Worm (Caenorhabditis elegans): ENCODE results near the gene ZK813.1.

DNA sequence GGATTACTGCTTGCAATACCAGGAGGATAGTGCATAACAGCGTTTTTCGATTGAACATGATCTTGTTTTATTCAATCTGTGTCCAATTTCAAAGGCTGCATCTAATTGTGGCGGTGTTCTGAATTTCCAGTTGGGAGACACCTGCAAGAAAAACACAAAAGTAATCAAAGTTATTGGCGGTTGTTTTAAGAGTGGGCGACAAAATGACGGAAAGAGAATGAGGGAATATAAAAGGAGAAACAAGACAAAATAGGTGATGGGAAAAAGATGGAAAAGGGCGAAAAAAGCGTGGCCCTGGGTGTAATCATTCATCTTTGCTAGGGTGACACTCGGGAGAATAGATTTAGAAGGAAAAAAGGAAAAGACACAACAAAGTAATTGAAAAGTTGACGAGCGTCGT lies 19.7 kb downstream of the ZK813.1 start, which contains the start of the genes ZK377.15 and sax-3:
- TF ChIP-seq unc-120 (tag; optimal IDR thresholded peaks at IDR 0.05; ENCODE audit: poor library complexity, severe bottlenecking) (no peak), pha-4 (tag; optimal IDR thresholded peaks at IDR 0.05) (no peak), elt-3 (tag; optimal IDR thresholded peaks at IDR 0.05) (no peak), ces-1 (GFP tag; optimal IDR thresholded peaks at IDR 0.05) (no peak), lsy-2 (tag; optimal IDR thresholded peaks at IDR 0.05) (no peak), mab-5 (tag; optimal IDR thresholded peaks at IDR 0.05) (no peak), tbx-8 (GFP tag; optimal IDR thresholded peaks at IDR 0.05) (no peak), lin-13 (tag; optimal IDR thresholded peaks at IDR 0.05) (no peak), nhr-237 (tag; optimal IDR thresholded peaks at IDR 0.05) (no peak)
